Fruit fly (Drosophila melanogaster): Measurements from ENCODE around the gene CG4496.

Gene CG4496

dm6 chr2L:7140089-7140488 is 49.7 kb downstream of the CG4496 start:
- no peak for TF ChIP-seq bcd (GFP tag; optimal IDR thresholded peaks at IDR 0.05)
- TF ChIP-seq cas (GFP tag; IDR thresholded peaks at IDR 0.05) = no peak
- TF ChIP-seq CG17829 (tag; optimal IDR thresholded peaks at IDR 0.05) = no peak
- no peak for TF ChIP-seq ssp (GFP tag; IDR thresholded peaks at IDR 0.05)
- peak; percentile 99 for TF ChIP-seq CG8359 (GFP tag; optimal IDR thresholded peaks at IDR 0.05; ENCODE audit: borderline replicate concordance)

- TF ChIP-seq D (optimal IDR thresholded peaks at IDR 0.05) (peak; percentile 99), D (GFP tag; optimal IDR thresholded peaks at IDR 0.05) (no peak), CG2199 (GFP tag; IDR thresholded peaks at IDR 0.05) (peak; percentile 79; the same call in 1 of the 3 replicates), prd (optimal IDR thresholded peaks at IDR 0.05) (no peak), prd (GFP tag; IDR thresholded peaks at IDR 0.05) (peak; percentile 21; the same call in 1 of the 3 replicates), insv (GFP tag; optimal IDR thresholded peaks at IDR 0.05) (peak in 1 of 2 experiments; percentile 19), grn (GFP tag; optimal IDR thresholded peaks at IDR 0.05) (peak; percentile 5), slbo (GFP tag; IDR thresholded peaks at IDR 0.05) (no peak), tll (GFP tag; optimal IDR thresholded peaks at IDR 0.05) (peak in 1 of 2 experiments; percentile 94), zen (tag; optimal IDR thresholded peaks at IDR 0.05) (peak; percentile 75), TFAM (GFP tag; optimal IDR thresholded peaks at IDR 0.05) (no peak), Kr (GFP tag; optimal IDR thresholded peaks at IDR 0.05) (peak; percentile 72), cad (GFP tag; optimal IDR thresholded peaks at IDR 0.05) (peak; percentile 77), Dbx (GFP tag; IDR thresholded peaks at IDR 0.05) (no peak)
These were observed 51.2 kb downstream of the CG4496 start for dm6 chr2L:7138516-7139061.

dm6 chr2L:7136667-7137066 is 53.1 kb downstream of the CG4496 start:
- TF ChIP-seq CG17912 (GFP tag; optimal IDR thresholded peaks at IDR 0.05) = no peak
- peak; percentile 52 for TF ChIP-seq Kr (GFP tag; optimal IDR thresholded peaks at IDR 0.05)
- TF ChIP-seq bcd (GFP tag; optimal IDR thresholded peaks at IDR 0.05) = no peak
- TF ChIP-seq CG17568 (GFP tag; optimal IDR thresholded peaks at IDR 0.05) = no peak
- TF ChIP-seq Bteb2 (GFP tag; optimal IDR thresholded peaks at IDR 0.05) = no peak
- TF ChIP-seq crol (GFP tag; IDR thresholded peaks at IDR 0.05) = peak; percentile 22; the same call in 1 of the 2 replicates
- no peak for TF ChIP-seq Myb (GFP tag; optimal IDR thresholded peaks at IDR 0.05)
- no peak for TF ChIP-seq Rx (GFP tag; IDR thresholded peaks at IDR 0.05)
- TF ChIP-seq tll (GFP tag; optimal IDR thresholded peaks at IDR 0.05) = no peak
- TF ChIP-seq fd64A (GFP tag; optimal IDR thresholded peaks at IDR 0.05) = no peak
- no peak for TF ChIP-seq zfh1 (GFP tag; IDR thresholded peaks at IDR 0.05)
- no peak for TF ChIP-seq Lhr (GFP tag; optimal IDR thresholded peaks at IDR 0.05)
- no peak for TF ChIP-seq pan (optimal IDR thresholded peaks at IDR 0.05)
- no peak for TF ChIP-seq pan (GFP tag; optimal IDR thresholded peaks at IDR 0.05 in 1 of 2, IDR thresholded peaks at IDR 0.05 in 1 of 2)
- no peak for TF ChIP-seq crp (GFP tag; optimal IDR thresholded peaks at IDR 0.05)
- TF ChIP-seq pros (GFP tag; optimal IDR thresholded peaks at IDR 0.05) = peak; percentile 19
- no peak for TF ChIP-seq CG18764 (GFP tag; optimal IDR thresholded peaks at IDR 0.05)
- TF ChIP-seq dmrt11E (tag; optimal IDR thresholded peaks at IDR 0.05) = peak; percentile 9
- TF ChIP-seq CG10979 (tag; optimal IDR thresholded peaks at IDR 0.05) = no peak
- TF ChIP-seq CG33557 (GFP tag; optimal IDR thresholded peaks at IDR 0.05) = no peak
- TF ChIP-seq lbe (GFP tag; optimal IDR thresholded peaks at IDR 0.05) = no peak
- peak; percentile 41 for TF ChIP-seq kni (GFP tag; optimal IDR thresholded peaks at IDR 0.05)
- TF ChIP-seq CG2199 (GFP tag; IDR thresholded peaks at IDR 0.05) = 0 out of 3 replicates have a peak, but pooled peaks have one; percentile 17
- peak; percentile 17 for TF ChIP-seq Med (GFP tag)
- no peak for TF ChIP-seq CG4820 (GFP tag; optimal IDR thresholded peaks at IDR 0.05)
- peak in 1 of 2 experiments; percentile 62 for TF ChIP-seq Hr78 (GFP tag; optimal IDR thresholded peaks at IDR 0.05)
- no peak for TF ChIP-seq klu (GFP tag; IDR thresholded peaks at IDR 0.05)
- TF ChIP-seq HmgD (GFP tag; optimal IDR thresholded peaks at IDR 0.05) = no peak
- TF ChIP-seq HLH3B (GFP tag; IDR thresholded peaks at IDR 0.05) = no peak
- no peak for TF ChIP-seq Dek (tag; optimal IDR thresholded peaks at IDR 0.05)
- TF ChIP-seq gcm (GFP tag; optimal IDR thresholded peaks at IDR 0.05) = peak; percentile 20
- no peak for TF ChIP-seq CG8388 (GFP tag; optimal IDR thresholded peaks at IDR 0.05)

Data from whole organism, embryonic.